Worm (Caenorhabditis elegans): ENCODE measurements around the gene C43D7.8.

The C43D7.8 gene

ce11 chrV:19299262-19299661 is 12.0 kb downstream of the C43D7.8 start, which contains the start of gene F55C9.14:
Gene F55C9.14, plus strand, starts transcription at chrV:19299562.
- no peak for TF ChIP-seq Y79H2A.3 (GFP tag; conservative IDR thresholded peaks at IDR 0.05)
- no peak for TF ChIP-seq atf-7 (tag; optimal IDR thresholded peaks at IDR 0.05)
- no peak for TF ChIP-seq bed-2 (GFP tag; IDR thresholded peaks at IDR 0.05)
- no peak for TF ChIP-seq nfyb-1 (GFP tag; IDR thresholded peaks at IDR 0.05)
- no peak for TF ChIP-seq snpc-4 (GFP tag; optimal IDR thresholded peaks at IDR 0.05)
- TF ChIP-seq snpc-4 (tag; optimal IDR thresholded peaks at IDR 0.05), result no peak
- TF ChIP-seq F10E7.11 (tag; optimal IDR thresholded peaks at IDR 0.05), result no peak
- no peak for TF ChIP-seq chd-7 (tag; optimal IDR thresholded peaks at IDR 0.05)
- no peak for TF ChIP-seq C06A6.2 (GFP tag; conservative IDR thresholded peaks at IDR 0.05)

DNA sequence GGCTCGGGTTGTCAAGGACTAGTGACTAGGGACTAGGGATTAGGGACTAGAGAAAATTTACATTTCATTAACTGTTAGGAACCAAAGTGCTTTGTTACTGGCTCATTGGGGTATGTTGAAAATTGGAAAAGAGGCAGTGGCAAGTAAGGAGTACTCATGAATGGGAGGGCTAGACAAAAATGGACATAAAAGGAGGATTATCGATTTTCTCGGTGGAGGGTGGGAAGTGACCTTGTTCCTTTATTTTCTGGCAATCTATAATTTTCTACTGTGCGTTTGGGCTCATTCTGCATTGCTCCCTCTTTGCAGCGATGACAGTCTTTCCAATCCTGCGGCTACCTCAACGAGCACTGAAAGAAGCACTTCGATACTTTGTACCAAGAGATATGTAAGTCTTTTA is 13.8 kb downstream of the C43D7.8 start, which contains the start of gene fbxb-60:
TSS of gene fbxb-60 (plus strand) at position 301 of the 400 bp plus-strand sequence.
- TF ChIP-seq egl-44 (GFP tag; IDR thresholded peaks at IDR 0.05) (no peak), ccch-3 (GFP tag; optimal IDR thresholded peaks at IDR 0.05) (no peak)

- no peak for TF ChIP-seq zfh-2 (GFP tag; conservative IDR thresholded peaks at IDR 0.05)
- TF ChIP-seq B0336.3 (GFP tag; IDR thresholded peaks at IDR 0.05), result no peak
- no peak for TF ChIP-seq lsl-1 (GFP tag; optimal IDR thresholded peaks at IDR 0.05)
- no peak for TF ChIP-seq tbp1 (GFP tag; optimal IDR thresholded peaks at IDR 0.05)
- no peak for TF ChIP-seq sea-2 (GFP tag; IDR thresholded peaks at IDR 0.05)
- TF ChIP-seq ztf-22 (GFP tag; optimal IDR thresholded peaks at IDR 0.05), result no peak
- no peak for TF ChIP-seq dox-1 (GFP tag; IDR thresholded peaks at IDR 0.05)
- TF ChIP-seq Y95B8A.8 (GFP tag; IDR thresholded peaks at IDR 0.05), result no peak
- no peak for TF ChIP-seq attf-3 (GFP tag; conservative IDR thresholded peaks at IDR 0.05)
- TF ChIP-seq Y56A3A.18 (GFP tag; IDR thresholded peaks at IDR 0.05), result no peak
- no peak for TF ChIP-seq nhr-120 (GFP tag; IDR thresholded peaks at IDR 0.05)
- TF ChIP-seq F22D6.2 (tag; optimal IDR thresholded peaks at IDR 0.05), result no peak
- no peak for TF ChIP-seq sptf-2 (GFP tag; optimal IDR thresholded peaks at IDR 0.05)
- no peak for TF ChIP-seq F37B4.10 (GFP tag; IDR thresholded peaks at IDR 0.05)
- no peak for TF ChIP-seq nfya-1 (tag; optimal IDR thresholded peaks at IDR 0.05; ENCODE audit: borderline replicate concordance, insufficient read depth)
- TF ChIP-seq ceh-79 (tag; optimal IDR thresholded peaks at IDR 0.05), result no peak
- TF ChIP-seq cebp-2 (GFP tag; IDR thresholded peaks at IDR 0.05), result no peak
These were observed 14.6 kb downstream of the C43D7.8 start, which contains the start of gene F55C9.6 for ce11 chrV:19296723-19297122. Gene F55C9.6, minus strand, starts transcription at chrV:19296823.

DNA sequence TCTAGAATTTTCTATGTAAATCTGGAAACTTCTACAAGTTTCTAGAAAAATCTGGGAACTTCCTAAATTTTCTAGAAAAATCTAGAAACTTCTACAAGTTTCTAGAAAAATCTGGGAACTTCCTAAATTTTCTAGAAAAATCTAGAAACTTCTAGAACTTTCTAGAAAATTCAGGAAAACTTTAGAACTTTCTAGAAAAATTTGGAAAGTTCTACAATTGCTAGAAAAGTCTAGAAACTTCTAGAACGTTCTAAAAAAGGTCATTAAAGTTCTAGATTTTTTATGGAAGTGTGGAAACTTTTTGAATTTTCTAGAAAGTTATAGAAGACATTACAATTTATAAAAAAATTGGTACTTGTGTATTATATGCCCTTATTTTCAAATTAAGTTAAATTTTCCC is 18.3 kb downstream of the C43D7.8 start, which contains the start of gene F55C9.5:
TSS of gene F55C9.5 (minus strand) at position 101 of the 400 bp plus-strand sequence.
- TF ChIP-seq nhr-179 (tag; optimal IDR thresholded peaks at IDR 0.05), result no peak
- TF ChIP-seq hsf-1 (GFP tag; IDR thresholded peaks at IDR 0.05), result peak; percentile 81
- peak; percentile 12 for TF ChIP-seq rpc-1 (optimal IDR thresholded peaks at IDR 0.05)
- TF ChIP-seq rpc-1 (tag; optimal IDR thresholded peaks at IDR 0.05), result no peak
- no peak for TF ChIP-seq F57A8.1 (GFP tag; optimal IDR thresholded peaks at IDR 0.05)
- no peak for TF ChIP-seq attf-6 (GFP tag; IDR thresholded peaks at IDR 0.05)
- no peak for TF ChIP-seq chd-7 (tag; optimal IDR thresholded peaks at IDR 0.05)
- TF ChIP-seq F57C9.4 (tag; optimal IDR thresholded peaks at IDR 0.05), result no peak

Data from whole organism, young adult.